Fruit fly (Drosophila melanogaster): ENCODE measurements around the gene mRpL1.

- TF ChIP-seq unpg (GFP tag; optimal IDR thresholded peaks at IDR 0.05), result no peak
- peak; percentile 15 for TF ChIP-seq Ets65A (GFP tag)
- no peak for TF ChIP-seq D19B (GFP tag; optimal IDR thresholded peaks at IDR 0.05)
- TF ChIP-seq CG11456 (GFP tag; IDR thresholded peaks at IDR 0.05), result no peak
Observed at dm6 chr3R:8277494-8278293, 23.5 kb upstream of the mRpL1 start, which contains the start of gene ato.
